Fruit fly (Drosophila melanogaster) whole organism, pupa: ENCODE results near the gene rtet.
A peak's percentile ranks its signal among the peaks of the same experiment; 100 is the strongest.

Experiments used
- CG10348 ChIP-seq: fragments of 200-800 bp; sonication (Bioruptor generic); IDR thresholded peaks from 2 replicates; pipeline ENCODE4 v1.3.6; 2022; ENCODE audit warnings: missing biosample characterization, missing genetic modification characterization
- CG12605 ChIP-seq: fragments of 200-800 bp; sonication (Bioruptor generic); IDR thresholded peaks from 2 replicates; pipeline ENCODE4 v1.3.6; 2022; ENCODE audit warnings: missing biosample characterization, missing genetic modification characterization
- CG13204 ChIP-seq: fragments of 200-800 bp; sonication (Bioruptor generic); optimal IDR thresholded peaks from 2 replicates; lab custom pipeline; 2018; ENCODE audit warnings: missing biosample characterization, mild to moderate bottlenecking, missing genetic modification characterization, moderate library complexity
- CG14655 ChIP-seq: fragments of 200-800 bp; sonication (Bioruptor generic); optimal IDR thresholded peaks from 3 replicates; lab custom pipeline; 2017; ENCODE audit warnings: mild to moderate bottlenecking, missing biosample characterization, missing genetic modification reagents, missing genetic modification characterization
- CG15710 ChIP-seq: fragments of 200-800 bp; sonication (Bioruptor generic); optimal IDR thresholded peaks from 2 replicates; lab custom pipeline; 2018; ENCODE audit warnings: missing biosample characterization, mild to moderate bottlenecking, missing genetic modification characterization, moderate library complexity
- CG17806 ChIP-seq: fragments of 200-800 bp; sonication (Bioruptor generic); optimal IDR thresholded peaks from 2 replicates; lab custom pipeline; 2018; ENCODE audit warnings: missing biosample characterization, mild to moderate bottlenecking, missing genetic modification characterization, moderate library complexity
- CG32121 ChIP-seq: fragments of 200-800 bp; sonication (Bioruptor generic); IDR thresholded peaks from 2 replicates; pipeline ENCODE4 v1.3.6; 2022; ENCODE audit warnings: missing biosample characterization, missing genetic modification characterization
- CG34367 ChIP-seq: fragments of 200-800 bp; sonication (Bioruptor generic); optimal IDR thresholded peaks from 2 replicates; lab custom pipeline; 2018; ENCODE audit warnings: missing biosample characterization, mild to moderate bottlenecking, missing genetic modification characterization
- CG4496 ChIP-seq: fragments of 200-800 bp; sonication (Bioruptor generic); IDR thresholded peaks from 3 replicates; pipeline ENCODE4 v1.3.6; 2022; ENCODE audit warnings: missing biosample characterization, missing genetic modification characterization
- CG8159 ChIP-seq: fragments of 200-800 bp; sonication (Bioruptor generic); optimal IDR thresholded peaks from 3 replicates; lab custom pipeline; 2018; ENCODE audit warnings: missing biosample characterization, mild to moderate bottlenecking, missing genetic modification characterization, moderate library complexity
- CG8301 ChIP-seq: fragments of 200-800 bp; sonication (Bioruptor generic); optimal IDR thresholded peaks from 2 replicates; lab custom pipeline; 2018; ENCODE audit warnings: missing biosample characterization, mild to moderate bottlenecking, missing genetic modification characterization
- CG9948 ChIP-seq: fragments of 200-800 bp; sonication (Bioruptor generic); optimal IDR thresholded peaks from 2 replicates; lab custom pipeline; 2018; ENCODE audit warnings: missing biosample characterization, mild to moderate bottlenecking, missing genetic modification characterization, moderate library complexity
- D1 ChIP-seq: fragments of 200-800 bp; sonication (Bioruptor generic); optimal IDR thresholded peaks from 2 replicates; lab custom pipeline; 2018; ENCODE audit warnings: missing biosample characterization, mild to moderate bottlenecking, missing genetic modification characterization, moderate library complexity
- EcR ChIP-seq: fragments of 200-800 bp; sonication (Bioruptor generic); optimal IDR thresholded peaks from 3 replicates; lab custom pipeline; 2019; ENCODE audit warnings: missing biosample characterization, missing genetic modification characterization, mild to moderate bottlenecking, moderate library complexity, missing genetic modification reagents
- Ets98B ChIP-seq: fragments of 200-800 bp; sonication (Bioruptor generic); IDR thresholded peaks from 2 replicates; pipeline ENCODE4 v1.3.6; 2022; ENCODE audit warnings: missing biosample characterization, missing genetic modification characterization
- Pif1A ChIP-seq: fragments of 200-800 bp; sonication (Bioruptor generic); optimal IDR thresholded peaks from 3 replicates; lab custom pipeline; 2016; ENCODE audit warnings: missing biosample characterization, missing genetic modification characterization
- Pif1B ChIP-seq: fragments of 200-800 bp; sonication (Bioruptor generic); optimal IDR thresholded peaks from 3 replicates; lab custom pipeline; 2016; ENCODE audit warnings: missing biosample characterization, missing genetic modification characterization
- Snoo ChIP-seq: fragments of 200-800 bp; sonication (Bioruptor generic); optimal IDR thresholded peaks from 3 replicates; lab custom pipeline; 2017; ENCODE audit warnings: missing biosample characterization, mild to moderate bottlenecking, missing genetic modification characterization, inconsistent platforms
- fd96Ca ChIP-seq: fragments of 200-800 bp; sonication (Bioruptor generic); IDR thresholded peaks from 3 replicates; pipeline ENCODE4 v1.3.6; 2022; ENCODE audit warnings: missing biosample characterization, missing genetic modification characterization
- gl ChIP-seq: fragments of 200-800 bp; sonication (Bioruptor generic); optimal IDR thresholded peaks from 2 replicates; lab custom pipeline; 2018; ENCODE audit warnings: missing biosample characterization, mild to moderate bottlenecking, missing genetic modification characterization
- rn ChIP-seq: fragments of 200-800 bp; sonication (Bioruptor generic); IDR thresholded peaks from 2 replicates; pipeline ENCODE4 v1.3.6; 2022; ENCODE audit warnings: missing biosample characterization, missing genetic modification characterization

Gene rtet

DNA sequence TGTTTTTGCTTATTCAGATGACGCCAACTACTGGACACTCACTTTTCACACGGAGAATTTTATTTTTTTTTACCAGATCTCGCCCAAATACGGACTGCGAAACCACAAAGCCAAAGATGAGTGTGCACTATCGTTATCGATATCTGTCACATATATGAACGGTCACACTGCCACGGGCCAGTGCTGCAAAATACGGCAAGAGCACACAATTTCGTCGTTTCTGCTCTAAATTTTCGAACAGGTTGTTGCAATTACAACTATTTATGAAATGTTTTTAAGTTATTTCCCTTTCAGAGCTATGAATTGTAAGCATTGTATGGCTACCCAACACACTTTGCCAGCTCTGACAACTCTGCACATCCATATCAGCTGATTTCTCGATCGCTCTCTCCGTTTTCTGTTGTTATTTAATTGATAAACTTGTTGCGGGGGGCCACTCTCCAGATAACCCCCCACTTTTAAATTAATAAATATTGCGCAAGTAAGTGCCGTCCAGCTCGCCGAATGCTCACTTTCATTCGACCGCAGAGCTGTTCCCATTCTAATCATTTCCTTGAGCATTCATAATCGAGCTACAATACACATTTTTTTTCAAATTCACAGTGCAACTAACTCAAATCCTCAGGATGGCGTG lies 19.2 kb downstream of the rtet start, which contains the start of the genes slmb and CG5793:
slmb (minus strand) TSS at position 134 of the 634 bp plus-strand sequence.
CG5793 (plus strand) TSS at position 222 of the 634 bp plus-strand sequence.
- TF ChIP-seq Pif1A (no peak), Snoo (tag; lab: Kevin White, UChicago) (peak; percentile 53), Ets98B (GFP tag; lab: Robert Waterston, UW) (peak; percentile 34; the same call in 1 of the 2 replicates), CG32121 (peak; percentile 27; the same call in 1 of the 2 replicates), CG14655 (GFP tag; lab: Kevin White, UChicago) (no peak), fd96Ca (GFP tag; lab: Robert Waterston, UW) (peak; percentile 12; the same call in 1 of the 3 replicates), D1 (tag; lab: Kevin White, UChicago) (no peak), Pif1B (GFP tag; lab: Kevin White, UChicago) (no peak), CG15710 (tag; lab: Kevin White, UChicago) (peak; percentile 13), CG17806 (tag; lab: Kevin White, UChicago) (no peak), CG34367 (tag; lab: Kevin White, UChicago) (no peak), CG10348 (GFP tag; lab: Robert Waterston, UW) (no peak), EcR (no peak), CG9948 (tag; lab: Kevin White, UChicago) (no peak), CG8301 (tag; lab: Kevin White, UChicago) (no peak), CG4496 (GFP tag; lab: Robert Waterston, UW) (peak; percentile 77; the same call in 2 of the 3 replicates), CG12605 (GFP tag; lab: Robert Waterston, UW) (no peak), rn (GFP tag; lab: Robert Waterston, UW) (no peak)

- TF ChIP-seq CG13204 (GFP tag; lab: Kevin White, UChicago) (no peak), D1 (tag; lab: Kevin White, UChicago) (no peak), gl (tag; lab: Kevin White, UChicago) (no peak)
These were observed 21.4 kb downstream of the rtet start, which contains the start of gene Obp93a for dm6 chr3R:21129617-21130016. Obp93a (minus strand) TSS chr3R:21129717.

DNA sequence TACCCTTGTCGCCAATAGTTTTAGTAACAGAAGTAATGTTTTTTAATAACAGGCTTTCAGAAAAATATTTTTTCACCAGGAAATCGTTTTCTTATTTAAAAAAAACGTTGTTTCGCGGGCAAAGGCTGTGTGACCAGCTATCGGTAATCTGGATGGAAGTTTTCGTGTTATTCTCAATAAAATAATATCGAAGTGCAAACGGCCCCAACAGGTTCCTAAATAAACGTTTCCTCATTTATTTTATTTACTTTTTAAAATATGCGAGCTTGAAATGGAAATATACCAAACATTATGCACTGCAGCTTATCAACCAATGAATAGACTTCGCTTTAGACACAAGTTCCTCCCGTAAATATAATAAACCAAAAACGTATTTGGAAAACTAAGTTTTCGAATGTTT lies 21.8 kb downstream of the rtet start, which contains the start of gene Ice2:
Ice2 (plus strand) TSS at position 167 of the 400 bp plus-strand sequence.
- TF ChIP-seq CG9948 (tag; lab: Kevin White, UChicago) (no peak), CG10348 (GFP tag; lab: Robert Waterston, UW) (no peak), D1 (tag; lab: Kevin White, UChicago) (no peak), EcR (no peak), CG15710 (tag; lab: Kevin White, UChicago) (no peak), Pif1A (no peak), Snoo (tag; lab: Kevin White, UChicago) (no peak), CG13204 (GFP tag; lab: Kevin White, UChicago) (no peak)

DNA sequence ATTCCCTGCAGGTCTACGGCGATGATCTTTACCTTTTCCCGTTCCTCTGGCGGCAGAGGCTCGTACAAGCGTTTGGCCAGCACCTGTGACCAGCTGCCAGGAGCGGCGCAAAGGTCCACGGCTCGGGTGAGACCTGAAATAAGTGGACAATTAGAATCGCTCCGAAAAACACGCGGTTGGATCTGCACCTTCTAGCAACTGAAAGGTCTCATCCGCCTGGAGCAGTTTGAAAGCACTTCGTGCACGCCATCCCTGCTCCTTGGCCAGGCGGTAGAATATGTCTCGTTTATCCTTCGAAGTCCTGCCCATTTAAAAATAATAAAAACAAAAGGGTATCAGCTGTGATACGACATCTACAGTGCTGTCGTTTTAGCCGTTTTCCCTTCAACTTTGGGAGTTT lies 25.3 kb downstream of the rtet start, which contains the start of gene Trm7-34:
Trm7-34 (minus strand) TSS at position 365 of the 400 bp plus-strand sequence.
- TF ChIP-seq CG4496 (GFP tag; lab: Robert Waterston, UW) = no peak
- no peak for TF ChIP-seq Snoo (tag; lab: Kevin White, UChicago)
- no peak for TF ChIP-seq CG13204 (GFP tag; lab: Kevin White, UChicago)
- no peak for TF ChIP-seq CG14655 (GFP tag; lab: Kevin White, UChicago)
- TF ChIP-seq D1 (tag; lab: Kevin White, UChicago) = no peak
- no peak for TF ChIP-seq CG34367 (tag; lab: Kevin White, UChicago)
- TF ChIP-seq Pif1A = no peak
- TF ChIP-seq EcR = no peak
- TF ChIP-seq fd96Ca (GFP tag; lab: Robert Waterston, UW) = no peak
- no peak for TF ChIP-seq CG8159 (tag; lab: Kevin White, UChicago)
- no peak for TF ChIP-seq CG9948 (tag; lab: Kevin White, UChicago)
- no peak for TF ChIP-seq CG10348 (GFP tag; lab: Robert Waterston, UW)
- TF ChIP-seq CG32121 = no peak
- TF ChIP-seq Ets98B (GFP tag; lab: Robert Waterston, UW) = no peak
- TF ChIP-seq CG8301 (tag; lab: Kevin White, UChicago) = no peak
- no peak for TF ChIP-seq rn (GFP tag; lab: Robert Waterston, UW)
- TF ChIP-seq CG17806 (tag; lab: Kevin White, UChicago) = no peak
- TF ChIP-seq Pif1B (GFP tag; lab: Kevin White, UChicago) = no peak

DNA sequence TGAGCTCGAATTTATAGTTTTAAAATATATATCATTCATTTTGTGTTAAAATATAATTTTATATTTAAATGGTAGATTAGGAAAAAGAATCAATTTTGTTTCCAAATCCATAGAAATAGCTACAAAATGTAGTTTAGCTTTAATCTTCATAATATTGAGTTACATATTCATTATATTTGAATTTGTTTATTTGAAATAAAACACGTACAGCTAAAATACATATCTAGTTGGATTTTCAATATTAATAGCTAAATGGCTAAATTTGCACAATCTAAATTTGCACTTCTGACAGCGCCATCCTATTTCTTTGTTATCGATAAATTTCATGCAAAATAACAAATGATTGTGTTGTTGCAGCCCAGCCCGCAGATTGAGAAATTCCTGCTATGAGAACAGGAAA lies 25.7 kb downstream of the rtet start, which contains the start of gene Usp8:
Usp8 (plus strand) TSS at position 312 of the 400 bp plus-strand sequence.
- TF ChIP-seq CG32121 (no peak), CG8159 (tag; lab: Kevin White, UChicago) (no peak), CG9948 (tag; lab: Kevin White, UChicago) (peak; percentile 30), Ets98B (GFP tag; lab: Robert Waterston, UW) (no peak), CG15710 (tag; lab: Kevin White, UChicago) (peak; percentile 37)

dm6 chr3R:21138220-21138754 lies 30.0 kb downstream of the rtet start, which contains the start of gene meigo:
meigo (plus strand) TSS chr3R:21138270.
- TF ChIP-seq CG13204 (GFP tag; lab: Kevin White, UChicago) (no peak), Pif1A (no peak), CG15710 (tag; lab: Kevin White, UChicago) (peak; percentile 63), CG4496 (GFP tag; lab: Robert Waterston, UW) (peak; percentile 57; the same call in 1 of the 3 replicates), Snoo (tag; lab: Kevin White, UChicago) (peak; percentile 2), CG8159 (tag; lab: Kevin White, UChicago) (no peak), CG32121 (no peak), rn (GFP tag; lab: Robert Waterston, UW) (no peak), CG9948 (tag; lab: Kevin White, UChicago) (peak; percentile 39), CG12605 (GFP tag; lab: Robert Waterston, UW) (no peak), fd96Ca (GFP tag; lab: Robert Waterston, UW) (no peak), CG17806 (tag; lab: Kevin White, UChicago) (peak; percentile 54), Ets98B (GFP tag; lab: Robert Waterston, UW) (no peak), CG10348 (GFP tag; lab: Robert Waterston, UW) (no peak), gl (tag; lab: Kevin White, UChicago) (no peak), CG14655 (GFP tag; lab: Kevin White, UChicago) (no peak), EcR (no peak)
- TF ChIP-seq, all 21 proteins: peak for 5
